Worm (Caenorhabditis elegans) whole organism, L4/young adult: ENCODE data around the gene dsl-5.

ENCODE experiments used
- W03F9.2 ChIP-seq: fragments of 150-350 bp; optimal IDR thresholded peaks from 2 replicates; lab custom pipeline; 2014; ENCODE audit warnings: missing biosample characterization, missing genetic modification characterization
- dao-5 ChIP-seq: sonication (generic microtip); optimal IDR thresholded peaks from 2 replicates; lab custom pipeline; 2016; ENCODE audit warnings: missing genotype, missing genetic modification characterization, moderate library complexity, missing compliant biosample characterization
- him-1 ChIP-seq: sonication (generic microtip); optimal IDR thresholded peaks from 2 replicates; lab custom pipeline; 2016; ENCODE audit warnings: missing genotype, missing genetic modification reagents, missing genetic modification characterization, missing compliant biosample characterization

Gene dsl-5

DNA sequence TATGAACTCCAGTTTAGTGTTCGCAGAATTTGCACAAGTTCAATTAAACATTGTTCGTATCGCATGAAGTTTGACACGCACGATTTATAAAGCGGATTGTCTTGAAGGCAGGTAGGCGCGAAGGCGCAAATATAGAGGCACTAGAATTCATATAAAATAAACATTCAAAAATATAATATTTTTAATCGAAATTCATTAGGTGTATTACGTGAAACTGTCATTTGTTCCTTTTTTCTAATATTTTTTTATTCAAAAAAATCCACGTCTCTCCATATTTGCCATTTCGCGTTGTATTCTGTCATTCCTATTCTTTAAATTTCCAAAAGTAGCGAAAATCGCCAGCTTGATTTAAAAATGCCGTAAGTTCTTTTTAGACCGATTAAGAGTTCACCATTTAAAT lies 21.0 kb upstream of the dsl-5 start, which contains the start of gene ZK809.1:
TSS of gene ZK809.1 (plus strand) at position 301 of the 400 bp plus-strand sequence.
- no peak for TF ChIP-seq dao-5 (tag; lab: Kevin White, UChicago)
- no peak for TF ChIP-seq W03F9.2 (tag; lab: Kevin White, UChicago)
- no peak for TF ChIP-seq him-1 (tag; lab: Kevin White, UChicago)

DNA sequence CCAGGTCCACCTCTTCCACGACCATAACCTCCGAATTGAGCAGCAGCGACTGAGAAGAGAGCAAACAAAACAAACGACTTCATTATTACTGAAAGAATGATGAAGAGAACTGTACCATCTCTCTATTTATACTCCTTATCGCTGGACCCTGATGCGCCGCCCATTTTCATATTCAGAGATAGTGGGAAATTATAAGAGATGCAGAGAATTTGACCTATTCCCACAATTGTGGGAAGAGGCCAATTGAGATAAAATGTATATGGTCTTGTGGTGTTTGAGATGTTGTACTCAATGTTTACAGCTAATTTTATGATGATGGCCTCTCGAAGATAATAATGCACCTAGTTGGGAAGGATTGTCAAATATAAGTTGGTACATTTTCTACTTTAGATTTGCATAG lies 20.1 kb upstream of the dsl-5 start, which contains the start of gene ttr-50:
TSS of gene ttr-50 (minus strand) at position 101 of the 400 bp plus-strand sequence.
- TF ChIP-seq him-1 (tag; lab: Kevin White, UChicago), result no peak
- TF ChIP-seq dao-5 (tag; lab: Kevin White, UChicago), result no peak

DNA sequence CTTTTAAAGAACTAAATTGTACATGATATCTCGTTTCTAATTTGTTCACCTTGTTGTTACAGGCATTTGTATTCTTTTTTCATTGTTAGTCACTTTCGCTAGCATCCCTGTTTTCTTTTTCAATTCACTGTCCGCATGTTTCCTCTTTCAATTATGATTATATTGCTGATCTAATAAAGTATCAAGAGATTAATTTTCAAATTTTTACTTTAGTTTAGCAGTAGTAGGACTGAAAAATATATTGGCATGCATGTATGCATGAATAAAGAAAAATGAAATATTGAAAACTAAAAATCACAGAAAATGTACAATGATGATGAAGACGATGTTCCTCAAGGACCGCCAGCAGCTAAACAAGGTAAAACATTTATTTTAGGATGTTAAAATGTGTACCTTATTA lies 17.2 kb upstream of the dsl-5 start, which contains the start of gene rbm-17:
TSS of gene rbm-17 (plus strand) at position 301 of the 400 bp plus-strand sequence.
- TF ChIP-seq W03F9.2 (tag; lab: Kevin White, UChicago) (no peak), him-1 (tag; lab: Kevin White, UChicago) (no peak), dao-5 (tag; lab: Kevin White, UChicago) (no peak)

DNA sequence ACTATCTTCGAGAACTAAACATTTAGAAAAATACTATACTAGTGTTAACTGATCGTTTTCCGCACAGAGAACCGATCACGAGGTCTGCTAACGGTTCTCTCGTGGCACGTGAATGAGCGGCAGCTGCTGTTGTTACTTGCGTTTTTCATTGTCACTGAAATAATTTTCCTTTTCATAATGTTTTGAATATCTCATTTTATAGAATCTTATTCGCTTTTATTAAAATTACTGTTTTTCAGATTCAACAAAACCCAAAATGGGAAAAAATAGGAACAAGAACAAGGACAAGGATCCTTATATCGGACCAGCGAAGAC lies 15.6 kb upstream of the dsl-5 start, which contains the start of gene F58B3.6:
TSS of gene F58B3.6 (plus strand) at position 240 of the 315 bp plus-strand sequence.
- no peak for TF ChIP-seq dao-5 (tag; lab: Kevin White, UChicago)
- TF ChIP-seq W03F9.2 (tag; lab: Kevin White, UChicago), result no peak
- TF ChIP-seq him-1 (tag; lab: Kevin White, UChicago), result no peak

DNA sequence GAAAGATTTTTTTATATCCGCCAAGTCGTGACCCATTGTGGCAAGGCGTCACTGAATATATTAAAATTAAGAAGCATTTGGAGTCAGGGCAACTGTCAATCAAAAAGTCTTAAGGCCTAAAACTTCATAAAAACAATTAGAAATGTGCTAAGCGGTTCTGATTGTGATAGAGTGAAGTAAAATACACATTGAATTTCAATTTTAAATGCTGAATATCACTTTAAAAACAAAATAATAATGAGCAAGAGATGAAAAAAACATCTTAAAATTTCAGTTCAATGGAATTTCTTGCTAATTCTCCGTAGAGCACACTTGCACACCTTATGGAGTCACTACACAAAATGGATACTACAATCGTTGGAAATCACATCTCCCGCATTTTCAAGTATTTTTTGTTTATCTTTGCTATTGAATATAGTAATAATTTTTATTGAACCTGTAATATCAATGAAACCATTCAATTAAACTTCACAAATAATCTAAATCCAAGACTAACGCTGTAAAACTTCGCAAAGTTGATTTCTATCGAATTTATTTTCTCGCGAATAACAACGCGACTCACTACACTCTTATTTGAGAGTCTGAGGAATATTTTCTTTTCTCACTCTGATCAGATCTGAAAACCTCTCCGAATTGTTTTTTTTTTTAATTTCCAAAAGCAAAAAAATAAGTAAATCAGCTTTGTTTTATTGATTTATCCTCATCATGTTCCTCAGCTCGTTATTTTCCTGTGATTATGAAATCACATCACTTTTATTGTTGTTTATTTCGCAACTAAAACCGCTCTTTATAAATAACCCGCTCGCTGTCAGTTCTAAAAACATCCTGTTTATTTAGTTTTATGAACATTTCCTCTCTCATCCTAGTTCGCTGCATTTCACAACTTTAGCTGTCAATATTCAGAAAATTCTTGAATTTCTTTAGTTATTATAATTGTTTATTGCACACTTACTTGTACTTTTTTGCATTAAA lies 14.9 kb upstream of the dsl-5 start, which contains the start of gene mars-1:
TSS of gene mars-1 (minus strand) at position 51 of the 972 bp plus-strand sequence.
- TF ChIP-seq dao-5 (tag; lab: Kevin White, UChicago) (no peak), W03F9.2 (tag; lab: Kevin White, UChicago) (peak; percentile 66)

DNA sequence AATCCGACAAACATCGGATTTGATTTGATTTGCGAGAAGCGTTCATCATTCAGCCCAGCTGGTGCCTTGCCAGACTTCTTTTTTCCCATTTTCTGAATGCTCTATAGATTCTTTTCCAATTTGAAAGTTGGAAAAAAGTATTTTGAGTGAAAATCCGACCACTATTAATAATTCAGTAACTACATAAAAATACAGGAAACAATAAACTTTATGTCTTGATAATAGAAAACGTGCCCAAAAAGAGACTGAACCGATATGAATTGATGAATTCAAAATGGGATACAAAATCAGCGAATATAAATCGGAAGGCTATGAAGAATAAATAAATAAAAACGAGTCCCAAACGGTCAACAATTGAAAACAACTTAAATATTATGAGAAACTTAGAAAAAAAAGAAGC lies 10.9 kb upstream of the dsl-5 start, which contains the start of gene F58B3.4:
TSS of gene F58B3.4 (minus strand) at position 101 of the 400 bp plus-strand sequence.
- no peak for TF ChIP-seq W03F9.2 (tag; lab: Kevin White, UChicago)
- TF ChIP-seq him-1 (tag; lab: Kevin White, UChicago), result no peak
- TF ChIP-seq dao-5 (tag; lab: Kevin White, UChicago), result no peak

DNA sequence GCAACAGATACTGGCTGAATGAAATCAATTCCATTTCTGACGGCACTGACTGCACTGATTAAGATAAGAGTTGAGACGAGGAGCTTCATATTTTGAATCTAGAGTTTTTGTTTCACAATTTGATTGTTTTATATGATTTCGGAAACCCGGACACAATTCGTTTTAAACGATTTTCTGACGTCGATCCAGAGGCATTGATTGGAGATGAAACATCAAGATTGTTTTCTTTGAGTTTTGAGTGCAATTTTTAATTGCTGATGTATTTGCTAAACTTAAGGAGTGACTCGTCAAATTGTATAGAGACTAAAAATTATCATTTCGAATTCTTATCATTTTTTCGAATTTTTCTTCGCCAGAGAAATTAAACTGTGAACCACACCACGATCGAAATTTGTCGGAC lies 7.0 kb upstream of the dsl-5 start, which contains the start of gene lys-6:
TSS of gene lys-6 (minus strand) at position 101 of the 400 bp plus-strand sequence.
- TF ChIP-seq him-1 (tag; lab: Kevin White, UChicago) (no peak), W03F9.2 (tag; lab: Kevin White, UChicago) (no peak), dao-5 (tag; lab: Kevin White, UChicago) (no peak)

DNA sequence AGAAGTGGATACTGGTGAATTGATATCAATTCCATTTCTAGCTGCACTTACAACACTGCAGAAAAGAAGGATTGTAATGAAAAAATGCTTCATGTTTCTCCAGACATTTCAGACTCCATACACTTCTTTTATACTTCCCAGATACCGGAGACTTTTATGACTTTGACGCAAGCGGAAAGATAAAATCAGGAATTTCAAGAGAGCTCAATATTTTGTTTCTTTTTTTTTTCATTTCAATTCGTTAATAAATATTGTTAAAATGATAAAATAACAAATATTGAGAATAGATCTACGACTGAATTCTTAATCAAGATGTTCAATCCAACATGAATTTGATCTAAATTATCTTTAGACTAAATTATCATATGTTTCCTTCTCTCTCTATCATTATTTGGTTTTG lies 4.7 kb upstream of the dsl-5 start, which contains the start of gene lys-5:
TSS of gene lys-5 (minus strand) at position 101 of the 400 bp plus-strand sequence.
- TF ChIP-seq dao-5 (tag; lab: Kevin White, UChicago), result no peak
- TF ChIP-seq W03F9.2 (tag; lab: Kevin White, UChicago), result no peak
- no peak for TF ChIP-seq him-1 (tag; lab: Kevin White, UChicago)

DNA sequence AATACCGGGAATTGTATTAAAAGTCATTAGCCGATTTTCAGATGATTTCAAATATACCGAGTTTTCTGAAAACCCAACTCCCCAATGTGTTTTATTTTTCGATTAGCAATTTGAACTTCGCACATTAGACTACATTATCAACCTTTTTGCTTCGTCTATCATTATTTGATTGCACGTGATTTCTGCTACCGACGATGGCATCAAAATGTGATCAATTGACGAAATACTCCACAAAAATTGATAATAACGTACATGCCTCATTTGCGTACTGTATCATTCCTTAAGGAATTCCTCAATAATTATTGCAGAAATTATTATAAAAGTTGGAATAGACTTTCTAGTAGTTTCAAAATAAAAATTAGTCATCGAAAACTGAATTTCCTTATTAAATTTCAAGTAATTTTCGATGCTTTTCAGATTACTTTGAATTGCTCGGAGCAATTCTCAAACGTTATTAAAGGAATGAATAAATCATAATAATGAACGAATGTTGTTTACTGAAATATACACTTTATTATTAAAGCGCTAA lies 3.0 kb upstream of the dsl-5 start:
- TF ChIP-seq W03F9.2 (tag; lab: Kevin White, UChicago) (no peak), dao-5 (tag; lab: Kevin White, UChicago) (no peak), him-1 (tag; lab: Kevin White, UChicago) (no peak)

DNA sequence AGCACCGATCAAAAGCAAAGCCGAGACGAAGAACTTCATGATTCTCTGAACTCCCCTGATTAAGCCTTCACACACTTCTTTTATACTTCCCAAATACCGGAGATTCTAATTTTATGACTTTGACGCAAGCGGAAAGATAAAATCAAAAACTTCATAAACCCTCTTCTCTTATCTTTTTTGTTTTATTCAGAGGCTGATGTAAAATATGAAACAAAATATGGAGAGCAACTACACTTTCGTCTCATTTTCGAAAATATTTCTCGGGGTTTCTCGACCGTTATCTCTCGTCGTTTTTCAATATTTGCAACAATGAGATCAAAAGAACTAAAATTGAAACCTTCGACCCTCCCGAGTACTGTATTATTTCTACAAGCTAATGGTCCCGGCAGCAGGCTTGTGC lies 2.3 kb upstream of the dsl-5 start, which contains the start of gene lys-4:
TSS of gene lys-4 (minus strand) at position 115 of the 400 bp plus-strand sequence.
- TF ChIP-seq W03F9.2 (tag; lab: Kevin White, UChicago) (no peak), dao-5 (tag; lab: Kevin White, UChicago) (no peak), him-1 (tag; lab: Kevin White, UChicago) (no peak)

DNA sequence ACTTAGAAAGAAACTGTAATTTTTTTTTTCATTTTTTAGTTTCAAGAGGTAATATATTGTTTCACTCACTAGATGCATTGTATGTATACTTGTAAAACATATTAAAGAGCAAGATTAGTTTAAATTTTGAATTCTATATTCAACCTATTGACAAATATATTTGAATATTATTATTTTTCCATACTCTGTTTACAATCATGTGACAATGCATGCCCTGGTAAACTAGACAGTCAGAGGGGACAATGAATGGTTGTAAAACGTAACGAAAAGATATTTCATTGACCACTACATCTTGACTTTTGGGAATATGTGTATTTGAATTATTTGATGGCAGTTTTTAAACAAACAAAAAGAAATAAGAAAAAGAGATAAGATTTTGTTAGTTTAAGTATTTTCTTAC lies 1.5 kb upstream of the dsl-5 start:
- TF ChIP-seq dao-5 (tag; lab: Kevin White, UChicago) (no peak), W03F9.2 (tag; lab: Kevin White, UChicago) (no peak), him-1 (tag; lab: Kevin White, UChicago) (no peak)

DNA sequence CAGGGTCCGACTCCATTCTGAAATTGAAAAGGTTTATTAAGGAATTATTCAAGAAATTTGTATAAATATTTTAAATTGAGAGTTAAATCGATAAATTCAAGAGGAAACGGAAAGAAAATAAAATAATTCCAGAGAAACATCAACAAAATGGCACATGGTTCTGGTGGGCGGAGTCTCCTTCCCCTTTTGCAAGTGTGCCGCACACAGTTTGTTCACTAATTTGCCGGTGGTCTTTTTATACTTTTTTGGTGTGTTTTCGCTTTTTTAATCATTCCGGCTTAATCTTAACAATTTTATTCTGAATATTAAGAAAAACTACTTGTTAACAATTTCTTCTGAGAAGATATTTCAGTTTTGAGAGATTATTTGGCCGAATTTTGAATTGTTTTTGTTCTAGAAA lies 15.9 kb downstream of the dsl-5 start, which contains the start of the genes ragc-1 and Y24F12A.1:
TSS of gene ragc-1 (minus strand) at position 25 of the 400 bp plus-strand sequence.
TSS of gene Y24F12A.1 (plus strand) at position 346 of the 400 bp plus-strand sequence.
- TF ChIP-seq W03F9.2 (tag; lab: Kevin White, UChicago) (peak; percentile 89), him-1 (tag; lab: Kevin White, UChicago) (no peak)
